Worm (Caenorhabditis elegans) whole organism, midembryonic: ENCODE data around the gene R155.3.

ENCODE experiments used
- T22C8.4 ChIP-seq: fragments of 200-800 bp; sonication (Bioruptor generic); IDR thresholded peaks from 2 replicates; pipeline ENCODE4 v1.3.6; 2022; ENCODE audit warnings: missing genetic modification characterization, missing compliant biosample characterization
- cog-1 ChIP-seq: sonication (generic microtip); optimal IDR thresholded peaks from 2 replicates; lab custom pipeline; 2016; ENCODE audit warnings: missing genetic modification characterization, missing compliant biosample characterization
- flt-1 ChIP-seq: fragments of 200-800 bp; sonication (Bioruptor generic); IDR thresholded peaks from 2 replicates; pipeline ENCODE4 v1.3.6; 2022; ENCODE audit warnings: missing genetic modification characterization, missing compliant biosample characterization
- klf-2 ChIP-seq: fragments of 200-800 bp; sonication (Bioruptor generic); conservative IDR thresholded peaks from 2 replicates; pipeline ENCODE4 v1.3.6; 2022; ENCODE audit warnings: missing genetic modification reagents, missing genetic modification characterization, missing compliant biosample characterization
- med-1 ChIP-seq: sonication (generic microtip); optimal IDR thresholded peaks from 2 replicates; lab custom pipeline; 2017; ENCODE audit warnings: missing genetic modification characterization, mild to moderate bottlenecking, missing compliant biosample characterization, antibody characterized with exemption, missing genetic modification reagents; ENCODE audit not compliant: insufficient read depth
- ref-1 ChIP-seq: fragments of 200-800 bp; sonication (Bioruptor generic); conservative IDR thresholded peaks from 2 replicates; pipeline ENCODE4 v1.3.6; 2022; ENCODE audit warnings: missing genetic modification reagents, missing genetic modification characterization, missing compliant biosample characterization
- tab-1 ChIP-seq: fragments of 200-800 bp; sonication (Bioruptor generic); IDR thresholded peaks from 2 replicates; pipeline ENCODE4 v1.3.6; 2022; ENCODE audit warnings: missing genetic modification characterization, missing compliant biosample characterization
- ztf-23 ChIP-seq: fragments of 200-800 bp; sonication (Bioruptor generic); IDR thresholded peaks from 2 replicates; pipeline ENCODE4 v1.3.6; 2022; ENCODE audit warnings: missing genetic modification reagents, missing genetic modification characterization, missing compliant biosample characterization
- ztf-29 ChIP-seq: fragments of 200-800 bp; sonication (Bioruptor generic); IDR thresholded peaks from 2 replicates; pipeline ENCODE4 v1.3.6; 2022; ENCODE audit warnings: missing genetic modification reagents, missing genetic modification characterization, missing compliant biosample characterization

Gene R155.3

DNA sequence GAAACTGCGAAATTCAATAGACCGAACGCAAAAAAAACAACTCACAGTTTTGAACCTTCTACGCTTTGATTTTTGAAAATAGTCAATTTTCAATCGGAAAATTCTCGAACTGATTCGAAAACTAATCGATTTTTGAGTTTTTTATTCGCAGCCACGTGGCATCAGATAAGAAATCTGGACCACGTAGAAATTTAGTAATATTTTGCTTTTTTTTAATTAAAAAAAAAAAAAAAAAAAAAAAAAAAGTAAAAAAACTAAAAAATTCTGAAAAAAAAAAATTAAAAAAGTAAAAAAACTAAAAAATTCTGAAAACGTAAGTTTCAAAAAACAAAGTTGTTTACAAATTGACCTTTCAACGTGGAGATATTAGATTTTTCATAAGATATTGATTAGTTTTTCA is at the start of gene R155.3:
Gene R155.3 (minus strand): TSS at position 101 of the 400 bp plus-strand sequence.
- TF ChIP-seq flt-1 (GFP tag; lab: Robert Waterston, UW) (no peak), T22C8.4 (GFP tag; lab: Robert Waterston, UW) (no peak), ztf-23 (no peak)

DNA sequence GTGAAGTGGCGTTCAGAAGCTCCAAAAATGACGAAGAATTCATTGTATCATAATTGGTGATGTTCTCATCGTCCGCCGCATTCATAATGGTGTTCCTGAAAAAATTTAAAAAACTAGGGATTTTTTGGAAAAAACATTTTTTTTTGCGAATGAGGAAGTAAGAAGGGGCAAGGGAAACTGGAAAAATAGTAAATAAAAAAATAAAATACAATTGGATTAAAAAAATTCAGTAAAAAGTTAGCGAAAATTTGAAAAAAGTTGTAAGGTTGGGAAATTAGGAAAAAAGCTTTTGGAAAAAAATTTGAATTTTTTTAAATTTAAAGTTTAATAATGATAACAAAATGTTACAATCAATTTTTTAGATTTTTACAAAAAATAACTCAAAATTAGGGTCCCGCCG is 45.0 kb upstream of the R155.3 start, which contains the start of gene ckr-2:
Gene ckr-2 (minus strand): TSS at position 101 of the 400 bp plus-strand sequence.
- TF ChIP-seq flt-1 (GFP tag; lab: Robert Waterston, UW) (no peak), T22C8.4 (GFP tag; lab: Robert Waterston, UW) (no peak), ref-1 (GFP tag; lab: Robert Waterston, UW) (no peak), ztf-29 (GFP tag; lab: Robert Waterston, UW) (no peak), tab-1 (GFP tag; lab: Robert Waterston, UW) (no peak), ztf-23 (no peak), klf-2 (GFP tag; lab: Robert Waterston, UW) (no peak), med-1 (GFP tag; lab: Kevin White, UChicago) (no peak), cog-1 (tag; lab: Kevin White, UChicago) (no peak)

DNA sequence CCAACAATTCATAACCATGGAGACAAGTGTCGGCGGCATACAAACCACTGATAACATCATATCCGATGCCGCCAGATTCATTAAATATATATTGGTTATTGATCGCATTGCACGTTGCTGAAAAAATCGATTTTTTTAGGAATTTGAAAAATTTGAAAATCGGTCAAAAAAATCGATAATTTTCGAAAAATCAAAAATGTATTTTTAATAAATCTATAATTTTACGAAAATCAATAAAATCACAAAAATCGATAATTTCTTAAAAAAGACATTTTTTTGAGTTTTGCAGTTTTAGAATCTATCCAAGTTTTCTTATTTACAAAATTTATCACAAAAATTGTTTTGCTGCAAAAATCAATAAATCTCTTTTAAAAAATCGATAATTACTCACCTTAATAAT is 39.0 kb upstream of the R155.3 start:
- TF ChIP-seq ztf-23 (no peak), T22C8.4 (GFP tag; lab: Robert Waterston, UW) (peak; percentile 76)

DNA sequence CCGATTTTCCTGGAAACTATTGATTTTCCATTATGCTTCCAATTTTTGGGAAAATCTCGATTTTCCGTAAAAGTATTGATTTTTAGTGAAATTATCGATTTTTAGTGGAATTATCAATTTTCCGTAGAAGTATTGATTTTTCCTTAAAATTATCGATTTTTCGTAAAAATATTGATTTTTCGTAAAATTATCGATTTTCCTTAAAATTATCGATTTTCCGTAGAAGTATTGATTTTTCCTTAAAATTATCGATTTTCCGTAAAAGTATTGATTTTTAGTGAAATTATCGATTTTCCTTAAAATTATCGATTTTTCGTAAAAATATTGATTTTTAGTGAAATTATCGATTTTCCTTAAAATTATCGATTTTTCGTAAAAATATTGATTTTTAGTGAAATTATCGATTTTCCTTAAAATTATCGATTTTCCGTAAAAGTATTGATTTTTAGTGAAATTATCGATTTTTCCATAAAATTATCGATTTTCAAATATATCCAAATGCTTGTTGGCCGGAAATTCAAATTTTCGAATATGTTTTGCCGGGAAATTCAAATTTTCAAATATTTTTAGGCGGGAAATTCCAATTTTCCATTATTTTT is 37.4 kb upstream of the R155.3 start:
- peak; percentile 98 for TF ChIP-seq T22C8.4 (GFP tag; lab: Robert Waterston, UW)

DNA sequence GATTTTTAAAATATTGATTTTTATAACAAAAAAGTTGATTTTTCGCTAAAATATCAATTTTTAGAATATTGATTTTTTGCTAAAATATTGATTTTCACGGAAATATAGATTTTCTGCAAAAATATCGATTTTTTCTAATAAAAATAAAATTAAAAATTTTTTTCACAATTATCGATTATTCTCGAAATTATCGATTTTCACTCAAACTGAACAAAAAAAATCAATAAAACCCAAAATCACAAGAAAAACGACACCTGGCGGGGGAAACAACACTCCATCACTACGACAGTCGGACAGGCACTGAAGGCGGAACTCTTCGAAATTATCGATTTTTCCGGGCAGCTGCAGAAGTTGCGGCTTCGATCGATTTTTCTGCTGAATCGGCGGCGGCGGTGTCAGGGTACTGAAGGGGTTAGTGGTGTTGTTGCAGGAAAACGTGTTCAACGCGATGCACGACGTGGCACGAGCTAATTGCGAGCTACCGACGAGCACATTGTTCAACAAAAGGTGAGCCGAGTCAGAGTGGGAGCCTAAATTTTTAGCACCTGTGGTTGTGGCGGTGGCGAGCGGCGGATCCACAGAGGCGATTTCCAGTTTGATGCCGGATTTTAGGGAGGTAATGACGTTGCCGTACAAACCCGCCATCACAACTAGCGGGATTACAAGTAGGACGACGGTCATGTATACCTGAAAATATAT is 36.8 kb upstream of the R155.3 start:
- TF ChIP-seq T22C8.4 (GFP tag; lab: Robert Waterston, UW), result peak; percentile 70
- TF ChIP-seq ref-1 (GFP tag; lab: Robert Waterston, UW), result no peak

DNA sequence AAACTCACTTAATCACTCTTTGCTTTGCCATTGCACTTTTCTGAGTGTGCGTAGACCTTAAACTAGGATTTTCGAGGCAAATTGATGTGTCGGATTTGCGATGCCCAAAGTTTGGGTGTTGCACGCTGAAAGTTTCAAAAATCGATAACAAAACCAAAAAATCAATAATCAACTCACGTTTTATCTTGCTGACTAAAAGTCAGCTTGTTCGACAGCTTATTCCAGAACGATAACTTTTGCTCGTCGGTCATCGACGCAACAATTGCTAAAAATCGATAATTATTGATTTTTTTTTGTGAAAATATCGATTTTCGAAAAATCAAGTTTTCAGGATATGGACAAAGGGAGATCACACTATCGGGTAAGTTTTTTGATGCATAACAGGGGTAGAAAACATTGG is 36.0 kb upstream of the R155.3 start:
- TF ChIP-seq klf-2 (GFP tag; lab: Robert Waterston, UW) (no peak), T22C8.4 (GFP tag; lab: Robert Waterston, UW) (peak; percentile 72), ztf-23 (no peak), med-1 (GFP tag; lab: Kevin White, UChicago) (no peak)

DNA sequence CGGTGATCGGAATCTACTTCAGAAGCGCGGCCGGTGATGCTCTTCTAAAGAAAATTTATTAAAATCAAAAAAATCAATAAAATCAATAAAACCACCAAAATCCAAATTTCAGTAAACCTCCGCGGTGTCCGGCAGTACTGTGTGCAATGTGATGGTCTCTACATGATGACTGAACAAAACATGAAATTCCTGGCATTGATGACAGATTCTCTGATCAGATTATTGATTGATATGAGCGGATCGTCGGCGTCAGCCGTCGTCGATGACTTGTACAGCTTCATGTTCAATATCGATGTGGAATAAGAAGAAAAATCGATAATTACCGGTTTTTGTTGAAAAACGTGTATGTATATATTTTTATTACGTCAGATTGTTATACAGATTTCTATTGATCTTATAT is 32.4 kb upstream of the R155.3 start:
- TF ChIP-seq T22C8.4 (GFP tag; lab: Robert Waterston, UW), result peak; percentile 59; the same call in 1 of the 2 replicates
- TF ChIP-seq klf-2 (GFP tag; lab: Robert Waterston, UW), result no peak
- TF ChIP-seq ztf-29 (GFP tag; lab: Robert Waterston, UW), result no peak

DNA sequence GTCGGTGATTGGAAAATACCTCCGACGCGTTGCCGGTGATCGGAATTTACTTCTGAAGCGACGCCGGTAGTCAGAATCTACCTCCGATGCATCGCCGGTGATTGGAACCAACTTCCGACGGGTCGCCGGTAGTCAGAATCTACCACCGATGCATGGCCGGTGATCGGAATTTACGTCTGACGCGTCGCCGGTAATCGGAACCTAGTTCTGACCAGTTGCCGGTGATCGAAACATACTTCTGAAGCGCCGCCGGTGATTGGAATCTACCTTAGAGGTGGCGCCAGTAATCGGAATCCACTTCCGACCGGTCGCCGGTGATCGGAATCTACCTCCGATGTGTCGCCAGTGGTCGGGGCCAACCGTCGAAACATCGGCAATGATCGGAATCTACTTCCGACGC is 31.8 kb upstream of the R155.3 start:
- no peak for TF ChIP-seq T22C8.4 (GFP tag; lab: Robert Waterston, UW)
- no peak for TF ChIP-seq flt-1 (GFP tag; lab: Robert Waterston, UW)
- TF ChIP-seq cog-1 (tag; lab: Kevin White, UChicago), result no peak
- TF ChIP-seq ref-1 (GFP tag; lab: Robert Waterston, UW), result no peak
- TF ChIP-seq ztf-29 (GFP tag; lab: Robert Waterston, UW), result no peak
- TF ChIP-seq ztf-23, result no peak
- TF ChIP-seq klf-2 (GFP tag; lab: Robert Waterston, UW), result no peak

DNA sequence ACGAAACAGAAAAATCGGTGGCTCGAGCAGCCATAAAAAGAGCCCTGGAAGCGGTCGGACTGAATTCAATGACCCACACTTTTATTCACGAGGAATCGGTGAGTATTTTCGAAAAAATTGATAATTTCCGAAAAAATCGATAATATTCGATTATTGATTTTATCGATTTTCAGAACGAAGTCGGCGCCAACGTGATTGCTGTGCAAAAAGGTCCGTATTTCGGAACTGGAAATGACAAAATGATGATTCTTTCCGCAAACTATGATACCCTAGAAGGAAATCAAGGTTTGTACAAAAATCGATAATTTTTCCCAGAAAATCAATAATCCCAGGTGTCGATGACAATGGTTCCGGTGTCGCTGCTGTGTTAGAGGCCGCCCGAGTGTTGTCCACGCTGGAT is 30.4 kb upstream of the R155.3 start:
- TF ChIP-seq T22C8.4 (GFP tag; lab: Robert Waterston, UW) (peak; percentile 58), flt-1 (GFP tag; lab: Robert Waterston, UW) (no peak), ztf-23 (no peak), ztf-29 (GFP tag; lab: Robert Waterston, UW) (no peak)

DNA sequence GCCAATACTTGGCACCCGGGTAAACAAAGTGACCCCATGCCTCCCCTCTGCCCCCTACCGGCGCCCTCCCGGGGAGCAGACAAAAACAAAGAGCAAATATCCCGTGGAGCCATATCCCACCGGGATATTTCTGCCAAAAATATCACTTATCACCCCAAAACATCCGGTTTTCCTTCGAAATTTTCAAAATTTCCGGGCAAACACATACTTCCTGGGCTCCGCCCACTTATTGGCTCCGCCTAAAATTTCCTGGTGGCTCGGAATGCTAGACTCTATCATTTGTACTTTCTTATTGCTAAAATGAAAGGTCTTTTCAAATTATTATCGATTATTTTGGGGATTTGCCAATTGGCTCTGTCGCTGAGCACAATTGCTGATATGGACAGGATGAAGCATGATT is 29.2 kb upstream of the R155.3 start, which contains the start of gene Y39A3B.1:
Gene Y39A3B.1 (plus strand): TSS at position 301 of the 400 bp plus-strand sequence.
- TF ChIP-seq cog-1 (tag; lab: Kevin White, UChicago) (no peak), klf-2 (GFP tag; lab: Robert Waterston, UW) (no peak)

DNA sequence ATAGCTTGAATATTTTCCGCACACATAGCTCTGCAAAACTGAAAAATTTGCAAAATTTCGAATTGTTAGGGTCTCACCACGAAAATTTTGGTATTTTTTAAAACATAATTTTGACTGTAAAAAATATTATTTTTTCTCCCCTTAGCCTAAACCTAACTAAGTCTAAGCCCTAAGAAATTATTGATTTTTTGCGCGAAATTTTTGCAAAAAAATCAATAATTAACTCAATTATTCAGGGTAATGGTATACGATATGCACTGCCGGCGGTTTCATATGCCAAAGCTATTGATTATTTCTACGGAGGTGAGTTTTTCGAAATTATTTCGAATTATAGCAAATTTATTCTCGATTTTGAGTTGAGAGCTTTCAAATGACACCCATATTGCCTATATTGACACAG is 24.7 kb upstream of the R155.3 start:
- TF ChIP-seq T22C8.4 (GFP tag; lab: Robert Waterston, UW) (peak; percentile 58), flt-1 (GFP tag; lab: Robert Waterston, UW) (no peak)

DNA sequence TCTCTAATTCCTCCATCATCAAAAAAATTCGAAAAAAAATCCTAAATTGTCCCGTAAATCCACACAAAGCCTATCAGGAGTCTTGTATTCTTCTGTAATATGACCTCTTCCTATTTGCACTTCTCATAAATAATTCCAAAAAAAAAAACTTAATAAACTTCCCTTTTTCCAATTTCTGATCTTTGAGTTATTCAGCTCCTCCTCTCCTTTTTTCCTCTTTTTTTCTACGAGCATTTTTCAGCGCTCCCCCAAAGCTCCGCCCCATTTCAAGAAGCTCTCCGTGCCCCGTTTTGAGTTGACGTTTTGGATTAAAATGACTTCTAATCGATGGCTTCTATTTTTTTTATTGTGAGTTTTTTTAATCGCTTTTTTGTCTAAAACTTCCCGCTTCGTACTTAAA is 21.0 kb upstream of the R155.3 start, which contains the start of gene lgc-42:
Gene lgc-42 (plus strand): TSS at position 301 of the 400 bp plus-strand sequence.
- no peak for TF ChIP-seq ztf-29 (GFP tag; lab: Robert Waterston, UW)
- no peak for TF ChIP-seq tab-1 (GFP tag; lab: Robert Waterston, UW)
- TF ChIP-seq ztf-23, result no peak
- TF ChIP-seq T22C8.4 (GFP tag; lab: Robert Waterston, UW), result no peak
- no peak for TF ChIP-seq flt-1 (GFP tag; lab: Robert Waterston, UW)
- no peak for TF ChIP-seq med-1 (GFP tag; lab: Kevin White, UChicago)
- TF ChIP-seq cog-1 (tag; lab: Kevin White, UChicago), result no peak
- TF ChIP-seq ref-1 (GFP tag; lab: Robert Waterston, UW), result no peak
- TF ChIP-seq klf-2 (GFP tag; lab: Robert Waterston, UW), result no peak
